Fruit fly (Drosophila melanogaster) whole organism, embryonic: ENCODE results near the gene mag.

Experiments used
- CG15479 ChIP-seq: fragments of 200-800 bp; sonication (Bioruptor generic); optimal IDR thresholded peaks from 3 replicates; lab custom pipeline; 2019; ENCODE audit warnings: missing biosample characterization, mild to moderate bottlenecking, missing genetic modification characterization, moderate library complexity
- aop ChIP-seq: fragments of 200-800 bp; sonication (Bioruptor generic); IDR thresholded peaks from 2 replicates; pipeline ENCODE4 v1.3.6; 2022; ENCODE audit warnings: missing biosample characterization, missing genetic modification characterization

DNA sequence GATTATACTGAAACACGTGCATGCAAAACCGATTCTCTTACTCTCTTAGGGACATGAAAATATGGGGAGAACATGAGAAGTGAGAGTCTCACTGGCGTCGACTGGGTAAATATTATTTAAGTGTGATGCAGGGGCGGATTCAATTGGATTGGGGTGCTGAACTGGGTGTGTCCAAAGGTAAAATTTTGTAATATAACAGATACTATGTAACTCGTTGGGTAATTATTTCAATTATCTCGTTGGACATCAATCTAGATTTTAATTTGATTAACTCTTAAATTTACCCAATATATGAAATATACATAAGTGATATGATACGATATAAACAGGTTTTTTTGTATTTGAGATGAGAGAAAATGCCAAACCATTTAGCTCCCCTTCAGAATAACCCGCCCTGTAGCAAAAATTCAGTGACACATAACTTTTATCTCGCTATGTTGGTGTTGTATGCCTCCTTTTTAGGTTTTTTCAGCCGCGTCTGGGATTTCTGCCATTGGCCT, 47.7 kb downstream of the mag start:
- no peak for TF ChIP-seq aop (GFP tag; lab: Robert Waterston, UW)
- TF ChIP-seq CG15479 (GFP tag; lab: Kevin White, UChicago) = no peak
